Fruit fly (Drosophila melanogaster): ENCODE results near the gene Dpm1.

dm6 chr2L:19533247-19533646 is 7.1 kb upstream of the Dpm1 start, which contains the start of gene CG33116:
- TF ChIP-seq rgr (GFP tag; optimal IDR thresholded peaks at IDR 0.05) (peak; percentile 93), HLH106 (tag; optimal IDR thresholded peaks at IDR 0.05) (peak; percentile 85), dmrt93B (GFP tag; optimal IDR thresholded peaks at IDR 0.05) (peak; percentile 71), CG9705 (GFP tag; optimal IDR thresholded peaks at IDR 0.05) (peak; percentile 61), Jra (GFP tag; optimal IDR thresholded peaks at IDR 0.05) (peak; percentile 61), psq (GFP tag; optimal IDR thresholded peaks at IDR 0.05) (peak; percentile 68), Vsx2 (GFP tag; optimal IDR thresholded peaks at IDR 0.05; ENCODE audit: partially characterized antibody) (no peak), Abd-B (GFP tag; optimal IDR thresholded peaks at IDR 0.05) (no peak), CG32264 (GFP tag; optimal IDR thresholded peaks at IDR 0.05) (peak; percentile 74), usp (GFP tag; optimal IDR thresholded peaks at IDR 0.05) (no peak), woc (GFP tag; optimal IDR thresholded peaks at IDR 0.05) (peak; percentile 89), h (GFP tag; optimal IDR thresholded peaks at IDR 0.05) (peak; percentile 90), Hnf4 (GFP tag; optimal IDR thresholded peaks at IDR 0.05) (peak; percentile 91)

Data from whole organism, wandering third instar larva.